Worm (Caenorhabditis elegans): ENCODE data around the gene ddx-46.

DNA sequence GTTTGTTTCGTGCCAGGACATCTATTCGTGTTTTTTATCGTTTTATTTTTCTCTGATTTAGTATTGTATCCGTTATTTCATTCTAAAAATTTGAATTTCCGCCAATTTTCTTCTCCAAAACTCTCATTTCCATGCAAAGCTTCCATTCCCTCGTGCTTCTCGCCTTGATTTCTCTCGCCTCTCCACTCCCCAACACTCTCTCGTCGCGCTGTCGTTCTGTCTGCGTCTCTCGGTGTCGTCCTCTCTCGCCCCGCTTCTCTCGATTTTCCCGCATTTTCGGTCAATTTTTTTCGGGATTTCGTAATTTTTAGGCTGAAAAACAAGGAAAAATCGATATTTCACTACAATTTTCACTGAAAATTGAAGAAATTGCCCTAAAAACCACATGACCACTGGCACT, 34.9 kb downstream of the ddx-46 start, which contains the start of gene C09E9.1:
- TF ChIP-seq elt-3 (tag; optimal IDR thresholded peaks at IDR 0.05) (no peak), lin-13 (tag; optimal IDR thresholded peaks at IDR 0.05) (peak; percentile 26), unc-39 (tag; optimal IDR thresholded peaks at IDR 0.05) (no peak), nhr-237 (tag; optimal IDR thresholded peaks at IDR 0.05) (no peak), tbx-8 (GFP tag; optimal IDR thresholded peaks at IDR 0.05) (no peak), blmp-1 (tag; optimal IDR thresholded peaks at IDR 0.05) (no peak), unc-62 (GFP tag; optimal IDR thresholded peaks at IDR 0.05) (no peak), nhr-76 (tag; optimal IDR thresholded peaks at IDR 0.05) (no peak), nhr-2 (tag; optimal IDR thresholded peaks at IDR 0.05) (no peak)
